Worm (Caenorhabditis elegans): Measurements from ENCODE around the gene C13A2.7.

DNA sequence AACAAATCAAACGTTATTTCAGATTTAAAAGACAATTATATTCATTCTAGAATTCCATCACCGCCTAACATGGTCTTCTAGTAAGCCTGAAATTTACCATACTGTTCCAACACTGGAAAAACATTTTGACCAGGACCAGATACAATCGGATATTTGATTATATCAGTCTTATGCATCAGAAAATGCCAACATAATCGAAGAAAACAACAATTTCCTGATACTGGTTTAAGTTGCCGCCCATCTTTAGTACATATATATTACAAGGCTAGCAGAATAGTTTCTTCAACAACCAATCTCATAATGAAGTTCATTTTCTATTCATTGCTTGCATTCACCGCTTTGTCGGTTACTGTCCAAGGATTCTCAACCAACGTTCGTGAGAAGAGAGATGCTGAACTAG is 7.2 kb upstream of the C13A2.7 start, which contains the start of gene C13A2.12:
- TF ChIP-seq ztf-4 (tag; optimal IDR thresholded peaks at IDR 0.05) = no peak
- no peak for TF ChIP-seq ama-1 (optimal IDR thresholded peaks at IDR 0.05)
- TF ChIP-seq blmp-1 (tag; optimal IDR thresholded peaks at IDR 0.05; ENCODE audit: insufficient read depth) = no peak
- no peak for TF ChIP-seq nhr-77 (tag; optimal IDR thresholded peaks at IDR 0.05)
- no peak for TF ChIP-seq unc-39 (tag; optimal IDR thresholded peaks at IDR 0.05)
- no peak for TF ChIP-seq lsy-2 (tag; optimal IDR thresholded peaks at IDR 0.05)

Data from whole organism, L2 larva.